Fruit fly (Drosophila melanogaster) whole organism, embryonic: ENCODE data around the gene CG14684.
A peak's percentile ranks its signal among the peaks of the same experiment; 100 is the strongest.

Source experiments
- Aef1 ChIP-seq: fragments of 200-800 bp; sonication (Bioruptor generic); IDR thresholded peaks from 3 replicates; pipeline ENCODE4 v1.3.6; 2022; ENCODE audit warnings: missing biosample characterization, missing genetic modification characterization
- B-H2 ChIP-seq: fragments of 200-800 bp; sonication (Bioruptor generic); optimal IDR thresholded peaks from 2 replicates; lab custom pipeline; 2018; ENCODE audit warnings: missing biosample characterization, mild to moderate bottlenecking, missing genetic modification characterization
- CG10431 ChIP-seq: fragments of 200-800 bp; sonication (Bioruptor generic); optimal IDR thresholded peaks from 3 replicates; lab custom pipeline; 2018; ENCODE audit warnings: missing biosample characterization, mild to moderate bottlenecking, missing genetic modification characterization
- CG11093 ChIP-seq: fragments of 200-800 bp; sonication (Bioruptor generic); IDR thresholded peaks from 3 replicates; pipeline ENCODE4 v1.3.6; 2022; ENCODE audit warnings: missing biosample characterization, missing genetic modification characterization
- CG12391 ChIP-seq: fragments of 200-800 bp; sonication (Bioruptor generic); optimal IDR thresholded peaks from 3 replicates; lab custom pipeline; 2018; ENCODE audit warnings: missing biosample characterization, mild to moderate bottlenecking, missing genetic modification characterization, moderate library complexity
- CG13894 ChIP-seq: fragments of 200-800 bp; sonication (Bioruptor generic); optimal IDR thresholded peaks from 3 replicates; lab custom pipeline; 2018; ENCODE audit warnings: missing biosample characterization, mild to moderate bottlenecking, missing genetic modification characterization, moderate library complexity
- CG16779 ChIP-seq: fragments of 200-800 bp; sonication (Bioruptor generic); IDR thresholded peaks from 2 replicates; pipeline ENCODE4 v1.3.6; 2022; ENCODE audit warnings: missing biosample characterization, missing genetic modification characterization
- CG17328 ChIP-seq: fragments of 200-800 bp; sonication (Bioruptor generic); IDR thresholded peaks from 2 replicates; pipeline ENCODE4 v1.3.6; 2022; ENCODE audit warnings: missing biosample characterization, missing genetic modification characterization
- CG30431 ChIP-seq: fragments of 200-800 bp; sonication (Bioruptor generic); optimal IDR thresholded peaks from 2 replicates; lab custom pipeline; 2017; ENCODE audit warnings: missing biosample characterization, missing genetic modification characterization
- CG3065 ChIP-seq: fragments of 200-800 bp; sonication (Bioruptor generic); optimal IDR thresholded peaks from 2 replicates; lab custom pipeline; 2016; ENCODE audit warnings: missing biosample characterization, missing genetic modification characterization
- CG3847 ChIP-seq: fragments of 200-800 bp; sonication (Bioruptor generic); IDR thresholded peaks from 2 replicates; pipeline ENCODE4 v1.3.6; 2022; ENCODE audit warnings: missing biosample characterization, missing genetic modification characterization
- CG4707 ChIP-seq: fragments of 200-800 bp; sonication (Bioruptor generic); optimal IDR thresholded peaks from 2 replicates; lab custom pipeline; 2018; ENCODE audit warnings: missing biosample characterization, mild to moderate bottlenecking, missing genetic modification characterization, moderate library complexity
- CG5180 ChIP-seq: fragments of 200-800 bp; sonication (Bioruptor generic); optimal IDR thresholded peaks from 3 replicates; lab custom pipeline; 2017; ENCODE audit warnings: missing biosample characterization, missing genetic modification characterization, mild to moderate bottlenecking, moderate library complexity, missing genetic modification reagents
- CG6654 ChIP-seq: fragments of 200-800 bp; sonication (Bioruptor generic); optimal IDR thresholded peaks from 2 replicates; lab custom pipeline; 2017; ENCODE audit warnings: missing biosample characterization, mild to moderate bottlenecking, missing genetic modification characterization
- CG6765 ChIP-seq: fragments of 200-800 bp; sonication (Bioruptor generic); optimal IDR thresholded peaks from 3 replicates; lab custom pipeline; 2017; ENCODE audit warnings: missing biosample characterization, mild to moderate bottlenecking, missing genetic modification characterization
- Camta ChIP-seq: fragments of 200-800 bp; sonication (Bioruptor generic); optimal IDR thresholded peaks from 2 replicates; lab custom pipeline; 2016; ENCODE audit warnings: missing biosample characterization, missing genetic modification characterization
- D19B ChIP-seq: fragments of 200-800 bp; sonication (Bioruptor generic); optimal IDR thresholded peaks from 2 replicates; lab custom pipeline; 2017; ENCODE audit warnings: missing biosample characterization, mild to moderate bottlenecking, missing genetic modification characterization
- Dref ChIP-seq: fragments of 200-800 bp; sonication (Bioruptor generic); IDR thresholded peaks from 2 replicates; pipeline ENCODE4 v1.3.6; 2022; ENCODE audit warnings: missing biosample characterization, missing genetic modification characterization
- HLH4C ChIP-seq: fragments of 200-800 bp; sonication (Bioruptor generic); IDR thresholded peaks from 3 replicates; pipeline ENCODE4 v1.3.6; 2022; ENCODE audit warnings: missing biosample characterization, missing genetic modification characterization; ENCODE audit not compliant: partially characterized antibody
- Hey ChIP-seq: fragments of 200-800 bp; sonication (Bioruptor generic); optimal IDR thresholded peaks from 3 replicates; lab custom pipeline; 2018; ENCODE audit warnings: missing biosample characterization, mild to moderate bottlenecking, missing genetic modification characterization
- Hr51 ChIP-seq, 2 experiments: fragments of 200-800 bp; sonication (Bioruptor generic); optimal IDR thresholded peaks; 2 replicates in 1 of 2; 3 replicates in 1 of 2; lab custom pipeline; 2016 to 2018; ENCODE audit warnings: missing biosample characterization in 2 of 2, missing genetic modification characterization in 2 of 2, mild to moderate bottlenecking in 1 of 2, moderate library complexity in 1 of 2
- MBD-R2 ChIP-seq: fragments of 200-800 bp; sonication (Bioruptor generic); IDR thresholded peaks from 2 replicates; pipeline ENCODE4 v1.3.6; 2022; ENCODE audit warnings: missing biosample characterization, missing genetic modification characterization
- MTF-1 ChIP-seq: fragments of 200-800 bp; sonication (Bioruptor generic); optimal IDR thresholded peaks from 2 replicates; lab custom pipeline; 2018; ENCODE audit warnings: missing biosample characterization, mild to moderate bottlenecking, missing genetic modification characterization, borderline replicate concordance
- Nf-YA ChIP-seq: fragments of 200-800 bp; sonication (Bioruptor generic); IDR thresholded peaks from 2 replicates; pipeline ENCODE4 v1.3.6; 2022; ENCODE audit warnings: missing biosample characterization, missing genetic modification characterization
- Opbp ChIP-seq: fragments of 200-800 bp; sonication (Bioruptor generic); IDR thresholded peaks from 3 replicates; pipeline ENCODE4 v1.3.6; 2022; ENCODE audit warnings: missing biosample characterization, missing genetic modification characterization; ENCODE audit not compliant: partially characterized antibody
- Pdp1 ChIP-seq, 2 experiments: fragments of 200-800 bp; sonication (Bioruptor generic); optimal IDR thresholded peaks; 3 replicates each; lab custom pipeline; 2016; ENCODE audit warnings: missing biosample characterization in 2 of 2, missing genetic modification characterization in 2 of 2, mild to moderate bottlenecking in 1 of 2, moderate library complexity in 1 of 2
- Scr ChIP-seq: fragments of 200-800 bp; sonication (Bioruptor generic); IDR thresholded peaks from 2 replicates; pipeline ENCODE4 v1.3.6; 2022; ENCODE audit warnings: missing biosample characterization, missing genetic modification characterization; ENCODE audit not compliant: partially characterized antibody
- Sin3A ChIP-seq: fragments of >200 bp; optimal IDR thresholded peaks from 2 replicates; lab custom pipeline; 2018
- Sry-δ ChIP-seq: fragments of 200-800 bp; sonication (Bioruptor generic); optimal IDR thresholded peaks from 2 replicates; lab custom pipeline; 2016; ENCODE audit warnings: missing biosample characterization, missing genetic modification characterization
- Xbp1 ChIP-seq: fragments of 200-800 bp; sonication (Bioruptor generic); optimal IDR thresholded peaks from 3 replicates; lab custom pipeline; 2016; ENCODE audit warnings: missing biosample characterization, mild to moderate bottlenecking, missing genetic modification characterization
- bbx ChIP-seq: fragments of 200-800 bp; sonication (Bioruptor generic); IDR thresholded peaks from 2 replicates; pipeline ENCODE4 v1.3.6; 2022; ENCODE audit warnings: missing biosample characterization, missing genetic modification characterization; ENCODE audit not compliant: partially characterized antibody
- danr ChIP-seq: fragments of 200-800 bp; sonication (Bioruptor generic); IDR thresholded peaks from 2 replicates; pipeline ENCODE4 v1.3.6; 2022; ENCODE audit warnings: missing biosample characterization, missing genetic modification characterization
- exex ChIP-seq: fragments of 200-800 bp; sonication (Bioruptor generic); optimal IDR thresholded peaks from 4 replicates; lab custom pipeline; 2018; ENCODE audit warnings: missing biosample characterization, mild to moderate bottlenecking, missing genetic modification characterization, moderate library complexity
- fd3F ChIP-seq: fragments of 200-800 bp; sonication (Bioruptor generic); optimal IDR thresholded peaks from 2 replicates; lab custom pipeline; 2018; ENCODE audit warnings: missing biosample characterization, mild to moderate bottlenecking, missing genetic modification characterization, moderate library complexity
- fu2 ChIP-seq: fragments of 200-800 bp; sonication (Bioruptor generic); optimal IDR thresholded peaks from 2 replicates; lab custom pipeline; 2016; ENCODE audit warnings: missing biosample characterization, missing genetic modification characterization
- kah ChIP-seq: fragments of 200-800 bp; sonication (Bioruptor generic); optimal IDR thresholded peaks from 2 replicates; lab custom pipeline; 2018; ENCODE audit warnings: missing biosample characterization, mild to moderate bottlenecking, missing genetic modification characterization
- knrl ChIP-seq: fragments of 200-800 bp; sonication (Bioruptor generic); IDR thresholded peaks from 3 replicates; pipeline ENCODE4 v1.3.6; 2022; ENCODE audit warnings: missing biosample characterization, missing genetic modification characterization; ENCODE audit not compliant: partially characterized antibody
- lola ChIP-seq, 3 experiments: fragments of >200 bp in 2 of 3; fragments of 200-800 bp in 1 of 3; sonication (Bioruptor generic) in 1 of 3; optimal IDR thresholded peaks; 2 replicates each; lab custom pipeline; 2017 to 2019; ENCODE audit warnings: missing biosample characterization in 3 of 3, missing genetic modification characterization in 3 of 3, mild to moderate bottlenecking in 1 of 3, moderate library complexity in 1 of 3
- luna ChIP-seq: fragments of 200-800 bp; sonication (Bioruptor generic); optimal IDR thresholded peaks from 2 replicates; lab custom pipeline; 2016; ENCODE audit warnings: missing biosample characterization, missing genetic modification characterization
- nerfin-2 ChIP-seq: fragments of 200-800 bp; sonication (Bioruptor generic); IDR thresholded peaks from 2 replicates; pipeline ENCODE4 v1.3.6; 2022; ENCODE audit warnings: missing biosample characterization, missing genetic modification characterization; ENCODE audit not compliant: partially characterized antibody
- otp ChIP-seq: fragments of 200-800 bp; sonication (Bioruptor generic); IDR thresholded peaks from 3 replicates; pipeline ENCODE4, ENCODE4 v1.3.6; 2022; ENCODE audit warnings: missing biosample characterization, missing genetic modification characterization
- pfk ChIP-seq: fragments of 200-800 bp; sonication (Bioruptor generic); optimal IDR thresholded peaks from 2 replicates; lab custom pipeline; 2018; ENCODE audit warnings: missing biosample characterization, mild to moderate bottlenecking, missing genetic modification characterization, moderate library complexity
- pnt ChIP-seq: fragments of 200-800 bp; sonication (Bioruptor generic); optimal IDR thresholded peaks from 3 replicates; lab custom pipeline; 2016; ENCODE audit warnings: missing biosample characterization, missing genetic modification characterization
- psq ChIP-seq: fragments of 200-800 bp; sonication (Bioruptor generic); optimal IDR thresholded peaks from 2 replicates; lab custom pipeline; 2017; ENCODE audit warnings: missing biosample characterization, missing genetic modification characterization
- row ChIP-seq: fragments of 200-800 bp; sonication (Bioruptor generic); IDR thresholded peaks from 3 replicates; pipeline ENCODE4 v1.3.6; 2022; ENCODE audit warnings: missing biosample characterization, missing genetic modification characterization
- sr ChIP-seq: fragments of 200-800 bp; sonication (Bioruptor generic); IDR thresholded peaks from 3 replicates; pipeline ENCODE4 v1.3.6; 2022; ENCODE audit warnings: missing biosample characterization, missing genetic modification characterization
- ssp ChIP-seq: fragments of 200-800 bp; sonication (Bioruptor generic); IDR thresholded peaks from 2 replicates; pipeline ENCODE4 v1.3.6; 2022; ENCODE audit warnings: missing biosample characterization, missing genetic modification characterization
- trh ChIP-seq: fragments of 200-800 bp; sonication (Bioruptor generic); optimal IDR thresholded peaks from 2 replicates; lab custom pipeline; 2016; ENCODE audit warnings: missing biosample characterization, missing genetic modification characterization

The CG14684 gene

dm6 chr3R:10680825-10681681, 25.7 kb upstream of the CG14684 start, which contains the start of gene Phyhd1 (continued):
- TF ChIP-seq CG30431 (GFP tag; lab: Kevin White, UChicago), result peak; percentile 87
- TF ChIP-seq CG5180, result peak; percentile 70
- TF ChIP-seq CG10431 (GFP tag; lab: Kevin White, UChicago), result peak; percentile 24
- peak; percentile 49 for TF ChIP-seq Hey (tag; lab: Kevin White, UChicago)
- TF ChIP-seq Dref, result 0 out of 2 replicates have a peak, but pooled peaks have one; percentile 6
- TF ChIP-seq pnt (GFP tag; lab: Kevin White, UChicago), result peak; percentile 96
- peak; percentile 90 for TF ChIP-seq fd3F (GFP tag; lab: Kevin White, UChicago)
- TF ChIP-seq D19B (GFP tag; lab: Kevin White, UChicago), result peak; percentile 87
- TF ChIP-seq kah (GFP tag; lab: Kevin White, UChicago), result peak; percentile 63
- TF ChIP-seq Aef1 (GFP tag; lab: Robert Waterston, UW), result peak; percentile 95
- no peak for TF ChIP-seq HLH4C (GFP tag; lab: Robert Waterston, UW)
- peak; percentile 89 for TF ChIP-seq CG13894
- peak; percentile 72 for TF ChIP-seq psq (GFP tag; lab: Kevin White, UChicago)
- TF ChIP-seq nerfin-2, result no peak
- peak; percentile 92 for TF ChIP-seq CG3847 (GFP tag; lab: Robert Waterston, UW)
- peak; percentile 90 to 96 for TF ChIP-seq Hr51 (GFP tag; optimal IDR thresholded peaks at IDR 0.05; lab: Kevin White, UChicago)
- TF ChIP-seq Nf-YA (GFP tag; lab: Robert Waterston, UW), result peak; percentile 94
- no peak for TF ChIP-seq pfk
- TF ChIP-seq exex (tag; lab: Kevin White, UChicago), result peak; percentile 80
- no peak for TF ChIP-seq Sin3A
- TF ChIP-seq sr (GFP tag; lab: Robert Waterston, UW), result peak; percentile 58; the same call in 2 of the 3 replicates
- TF ChIP-seq B-H2 (GFP tag; lab: Kevin White, UChicago), result peak; percentile 54
- peak; percentile 81 for TF ChIP-seq MTF-1 (GFP tag; lab: Kevin White, UChicago)
- TF ChIP-seq CG12391 (tag; lab: Kevin White, UChicago), result peak; percentile 95
- peak; percentile 66 for TF ChIP-seq luna
- peak; percentile 82 for TF ChIP-seq ssp
- TF ChIP-seq CG3065 (GFP tag; lab: Kevin White, UChicago), result peak; percentile 73
- TF ChIP-seq CG11093, result peak; percentile 83
- peak; percentile 92 for TF ChIP-seq fu2 (GFP tag; lab: Kevin White, UChicago)
- TF ChIP-seq knrl (GFP tag; lab: Robert Waterston, UW), result no peak
- peak; percentile 96 to 97 for TF ChIP-seq Pdp1 (GFP tag; optimal IDR thresholded peaks at IDR 0.05; lab: Kevin White, UChicago)
- TF ChIP-seq Scr (GFP tag; lab: Robert Waterston, UW), result no peak
- peak; percentile 82 for TF ChIP-seq trh (GFP tag; lab: Kevin White, UChicago)
- peak; percentile 71 for TF ChIP-seq Sry-δ (GFP tag; lab: Kevin White, UChicago)
- peak; percentile 70 for TF ChIP-seq danr (GFP tag; lab: Robert Waterston, UW)
- peak; percentile 80 for TF ChIP-seq CG16779
- TF ChIP-seq CG4707 (GFP tag; lab: Kevin White, UChicago), result peak; percentile 78
- peak; percentile 95 for TF ChIP-seq otp
- TF ChIP-seq CG17328 (GFP tag; lab: Robert Waterston, UW), result peak; percentile 93
- peak in 1 of 3 experiments; percentile 91 for TF ChIP-seq lola (GFP tag; optimal IDR thresholded peaks at IDR 0.05; lab: Kevin White, UChicago)
- TF ChIP-seq MBD-R2, result peak; percentile 88
- TF ChIP-seq CG6654 (GFP tag; lab: Kevin White, UChicago), result peak; percentile 85
- peak; percentile 96 for TF ChIP-seq Xbp1 (GFP tag; lab: Kevin White, UChicago)
- TF ChIP-seq CG6765 (GFP tag; lab: Kevin White, UChicago), result peak; percentile 79
- TF ChIP-seq Opbp, result no peak
- peak; percentile 99 for TF ChIP-seq row
- peak; percentile 89 for TF ChIP-seq Camta
- no peak for TF ChIP-seq bbx (GFP tag; lab: Robert Waterston, UW)
